Fruit fly (Drosophila melanogaster) whole organism, adult: ENCODE data around the gene CG5355.

ENCODE experiments used
- CG11617 ChIP-seq: fragments of 200-800 bp; sonication (Bioruptor generic); optimal IDR thresholded peaks from 2 replicates; lab custom pipeline; 2017; ENCODE audit warnings: mild to moderate bottlenecking, missing biosample characterization, missing genetic modification reagents, missing genetic modification characterization
- CG12768 ChIP-seq: fragments of 200-800 bp; sonication (Bioruptor generic); optimal IDR thresholded peaks from 2 replicates; lab custom pipeline; 2017; ENCODE audit warnings: missing biosample characterization, missing genetic modification characterization, mild to moderate bottlenecking, moderate library complexity, missing genetic modification reagents
- CG14711 ChIP-seq: fragments of 200-800 bp; sonication (Bioruptor generic); optimal IDR thresholded peaks from 2 replicates; lab custom pipeline; 2018; ENCODE audit warnings: missing biosample characterization, mild to moderate bottlenecking, missing genetic modification characterization, moderate library complexity
- CG1620 ChIP-seq: fragments of 200-800 bp; sonication (Bioruptor generic); optimal IDR thresholded peaks from 2 replicates; lab custom pipeline; 2016; ENCODE audit warnings: missing biosample characterization, missing genetic modification characterization
- CG33017 ChIP-seq: fragments of 200-800 bp; sonication (Bioruptor generic); optimal IDR thresholded peaks from 2 replicates; lab custom pipeline; 2018; ENCODE audit warnings: missing biosample characterization, mild to moderate bottlenecking, missing genetic modification characterization, moderate library complexity
- CG5204 ChIP-seq: fragments of 200-800 bp; sonication (Bioruptor generic); optimal IDR thresholded peaks from 2 replicates; lab custom pipeline; 2016; ENCODE audit warnings: missing biosample characterization, missing genetic modification characterization
- CG7045 ChIP-seq: fragments of 200-800 bp; sonication (Bioruptor generic); optimal IDR thresholded peaks from 2 replicates; lab custom pipeline; 2017; ENCODE audit warnings: missing biosample characterization, mild to moderate bottlenecking, missing genetic modification characterization
- CG7101 ChIP-seq: fragments of 200-800 bp; sonication (Bioruptor generic); optimal IDR thresholded peaks from 2 replicates; lab custom pipeline; 2018; ENCODE audit warnings: missing biosample characterization, mild to moderate bottlenecking, missing genetic modification characterization, moderate library complexity
- Clk ChIP-seq: fragments of 200-800 bp; sonication (Bioruptor generic); optimal IDR thresholded peaks from 2 replicates; lab custom pipeline; 2017; ENCODE audit warnings: missing biosample characterization, missing genetic modification characterization
- Crg-1 ChIP-seq: fragments of 200-800 bp; sonication (Bioruptor generic); optimal IDR thresholded peaks from 2 replicates; lab custom pipeline; 2016; ENCODE audit warnings: missing biosample characterization, missing genetic modification characterization
- Hr96 ChIP-seq: fragments of 200-800 bp; sonication (Bioruptor generic); optimal IDR thresholded peaks from 2 replicates; lab custom pipeline; 2016; ENCODE audit warnings: missing biosample characterization, missing genetic modification characterization
- Mnt ChIP-seq: fragments of 200-800 bp; sonication (Bioruptor generic); optimal IDR thresholded peaks from 2 replicates; lab custom pipeline; 2016; ENCODE audit warnings: missing biosample characterization, mild to moderate bottlenecking, missing genetic modification characterization
- bab1 ChIP-seq: fragments of 200-800 bp; sonication (Bioruptor generic); optimal IDR thresholded peaks from 3 replicates; lab custom pipeline; 2019; ENCODE audit warnings: missing biosample characterization, mild to moderate bottlenecking, missing genetic modification characterization, moderate library complexity
- cic ChIP-seq: fragments of 200-800 bp; sonication (Bioruptor generic); optimal IDR thresholded peaks from 2 replicates; lab custom pipeline; 2017; ENCODE audit warnings: missing biosample characterization, mild to moderate bottlenecking, missing genetic modification characterization, moderate library complexity
- cnc ChIP-seq, 2 experiments: fragments of >200 bp; optimal IDR thresholded peaks; 2 replicates each; lab custom pipeline; 2017
- kay ChIP-seq: fragments of 200-800 bp; sonication (Bioruptor generic); peaks from one replicate; lab custom pipeline; 2016; ENCODE audit warnings: missing biosample characterization, missing genetic modification characterization, borderline replicate concordance
- ovo ChIP-seq: fragments of 200-800 bp; sonication (Bioruptor generic); optimal IDR thresholded peaks from 2 replicates; lab custom pipeline; 2016; ENCODE audit warnings: missing biosample characterization, missing genetic modification characterization
- pad ChIP-seq: fragments of 200-800 bp; sonication (Bioruptor generic); optimal IDR thresholded peaks from 3 replicates; lab custom pipeline; 2017; ENCODE audit warnings: missing biosample characterization, missing genetic modification characterization, mild to moderate bottlenecking, moderate library complexity, missing genetic modification reagents
- tj ChIP-seq: fragments of 200-800 bp; sonication (Bioruptor generic); optimal IDR thresholded peaks from 3 replicates; lab custom pipeline; 2017; ENCODE audit warnings: missing biosample characterization, mild to moderate bottlenecking, missing genetic modification characterization, moderate library complexity
- toe ChIP-seq: fragments of 200-800 bp; sonication (Bioruptor generic); optimal IDR thresholded peaks from 2 replicates; lab custom pipeline; 2016; ENCODE audit warnings: missing biosample characterization, missing genetic modification characterization

Gene CG5355

DNA sequence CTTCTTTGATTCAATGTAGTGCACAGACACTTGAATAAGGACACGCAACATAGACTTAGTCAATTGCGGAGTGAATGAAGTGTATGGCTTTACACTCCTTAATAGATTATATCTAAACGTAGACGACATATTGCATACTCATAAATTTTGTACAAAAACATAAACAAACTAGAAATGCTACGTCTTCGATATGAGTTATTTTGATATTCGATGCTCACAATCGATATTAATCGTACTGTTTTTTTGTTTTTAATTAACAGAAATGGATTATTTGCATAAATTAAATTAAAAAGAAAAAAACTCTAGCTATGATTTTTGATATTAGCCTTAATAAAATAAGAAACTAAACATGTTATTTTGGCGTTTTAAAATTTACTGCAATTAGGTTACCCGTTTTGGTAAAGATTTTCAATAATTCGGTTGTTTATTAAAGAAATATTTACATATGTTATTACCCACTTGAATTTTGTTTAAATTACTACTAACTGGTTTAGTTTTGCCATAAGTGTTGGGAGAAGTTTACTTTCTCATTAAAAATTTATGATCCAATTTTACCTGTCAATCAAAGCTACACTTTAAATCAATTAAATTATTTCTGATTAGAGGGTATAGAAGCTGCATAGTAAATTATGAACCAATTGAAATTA is 8.1 kb downstream of the CG5355 start, which contains the start of the genes CG17768, LSm-4 and Ir31a:
CG17768 (minus strand) TSS at position 196 of the 647 bp plus-strand sequence.
LSm-4 (minus strand) TSS at position 196 of the 647 bp plus-strand sequence.
Ir31a (plus strand) TSS at position 558 of the 647 bp plus-strand sequence.
- no peak for TF ChIP-seq cic (GFP tag; lab: Kevin White, UChicago)
- no peak for TF ChIP-seq tj (GFP tag; lab: Kevin White, UChicago)

DNA sequence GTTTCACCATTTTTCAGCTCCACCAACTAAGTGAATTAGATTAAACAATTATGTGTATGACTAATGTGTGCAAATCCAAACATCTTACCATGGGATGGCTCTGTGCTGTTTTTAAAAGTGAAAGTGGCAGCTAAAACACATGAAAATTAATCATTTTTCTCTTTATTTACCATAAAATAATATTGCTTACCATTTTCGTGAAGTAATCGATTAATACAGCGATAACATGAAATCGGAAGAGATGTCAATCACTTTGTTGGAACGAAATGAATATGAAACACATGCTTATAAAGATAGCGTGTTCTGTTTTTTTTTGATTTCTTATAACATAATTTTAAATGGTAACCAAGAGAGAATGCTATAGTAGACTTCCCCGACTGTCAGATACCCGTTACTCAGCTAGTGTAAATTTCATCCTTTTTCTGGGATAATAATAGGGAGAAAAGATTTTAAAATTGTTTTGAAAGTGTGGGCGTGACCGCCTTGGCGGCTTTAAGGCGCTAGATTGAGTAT is 9.4 kb downstream of the CG5355 start:
- no peak for TF ChIP-seq CG14711 (tag; lab: Kevin White, UChicago)
- TF ChIP-seq kay (GFP tag; lab: Kevin White, UChicago): peak; percentile 86
- no peak for TF ChIP-seq cic (GFP tag; lab: Kevin White, UChicago)
- no peak for TF ChIP-seq pad (GFP tag; lab: Kevin White, UChicago)
- no peak for TF ChIP-seq toe (GFP tag; lab: Kevin White, UChicago)
- TF ChIP-seq tj (GFP tag; lab: Kevin White, UChicago): no peak
- no peak for TF ChIP-seq cnc (optimal IDR thresholded peaks at IDR 0.05; lab: Kevin White, UChicago)
- TF ChIP-seq bab1 (GFP tag; lab: Kevin White, UChicago): peak; percentile 39

- TF ChIP-seq cnc (optimal IDR thresholded peaks at IDR 0.05; lab: Kevin White, UChicago): no peak
- TF ChIP-seq CG7045 (GFP tag; lab: Kevin White, UChicago): no peak
- no peak for TF ChIP-seq CG5204
- TF ChIP-seq pad (GFP tag; lab: Kevin White, UChicago): no peak
- TF ChIP-seq Mnt: peak; percentile 65
- no peak for TF ChIP-seq Crg-1 (GFP tag; lab: Kevin White, UChicago)
- no peak for TF ChIP-seq bab1 (GFP tag; lab: Kevin White, UChicago)
- TF ChIP-seq CG11617 (GFP tag; lab: Kevin White, UChicago): no peak
- TF ChIP-seq CG33017 (tag; lab: Kevin White, UChicago): no peak
- TF ChIP-seq Hr96 (GFP tag; lab: Kevin White, UChicago): no peak
- TF ChIP-seq CG12768 (GFP tag; lab: Kevin White, UChicago): no peak
- TF ChIP-seq CG1620 (GFP tag; lab: Kevin White, UChicago): no peak
- no peak for TF ChIP-seq toe (GFP tag; lab: Kevin White, UChicago)
- no peak for TF ChIP-seq CG7101 (tag; lab: Kevin White, UChicago)
- no peak for TF ChIP-seq ovo
- TF ChIP-seq tj (GFP tag; lab: Kevin White, UChicago): peak; percentile 84
- peak; percentile 59 for TF ChIP-seq cic (GFP tag; lab: Kevin White, UChicago)
- TF ChIP-seq Clk (GFP tag; lab: Kevin White, UChicago): no peak
- no peak for TF ChIP-seq CG14711 (tag; lab: Kevin White, UChicago)
- TF ChIP-seq kay (GFP tag; lab: Kevin White, UChicago): peak; percentile 99
These were observed 16.2 kb downstream of the CG5355 start for dm6 chr2L:10396877-10397587.

- no peak for TF ChIP-seq CG7045 (GFP tag; lab: Kevin White, UChicago)
- no peak for TF ChIP-seq Clk (GFP tag; lab: Kevin White, UChicago)
- TF ChIP-seq CG7101 (tag; lab: Kevin White, UChicago): no peak
- no peak for TF ChIP-seq cic (GFP tag; lab: Kevin White, UChicago)
- no peak for TF ChIP-seq CG12768 (GFP tag; lab: Kevin White, UChicago)
- TF ChIP-seq cnc (optimal IDR thresholded peaks at IDR 0.05; lab: Kevin White, UChicago): no peak
- TF ChIP-seq Crg-1 (GFP tag; lab: Kevin White, UChicago): no peak
- TF ChIP-seq CG11617 (GFP tag; lab: Kevin White, UChicago): no peak
- no peak for TF ChIP-seq pad (GFP tag; lab: Kevin White, UChicago)
- no peak for TF ChIP-seq ovo
- no peak for TF ChIP-seq kay (GFP tag; lab: Kevin White, UChicago)
- no peak for TF ChIP-seq tj (GFP tag; lab: Kevin White, UChicago)
- TF ChIP-seq toe (GFP tag; lab: Kevin White, UChicago): no peak
- no peak for TF ChIP-seq CG1620 (GFP tag; lab: Kevin White, UChicago)
- no peak for TF ChIP-seq Mnt
- TF ChIP-seq CG33017 (tag; lab: Kevin White, UChicago): no peak
These were observed 16.8 kb downstream of the CG5355 start, which contains the start of gene Cnot4 for dm6 chr2L:10396488-10396824. Gene Cnot4, plus strand, starts transcription at chr2L:10396716.

DNA sequence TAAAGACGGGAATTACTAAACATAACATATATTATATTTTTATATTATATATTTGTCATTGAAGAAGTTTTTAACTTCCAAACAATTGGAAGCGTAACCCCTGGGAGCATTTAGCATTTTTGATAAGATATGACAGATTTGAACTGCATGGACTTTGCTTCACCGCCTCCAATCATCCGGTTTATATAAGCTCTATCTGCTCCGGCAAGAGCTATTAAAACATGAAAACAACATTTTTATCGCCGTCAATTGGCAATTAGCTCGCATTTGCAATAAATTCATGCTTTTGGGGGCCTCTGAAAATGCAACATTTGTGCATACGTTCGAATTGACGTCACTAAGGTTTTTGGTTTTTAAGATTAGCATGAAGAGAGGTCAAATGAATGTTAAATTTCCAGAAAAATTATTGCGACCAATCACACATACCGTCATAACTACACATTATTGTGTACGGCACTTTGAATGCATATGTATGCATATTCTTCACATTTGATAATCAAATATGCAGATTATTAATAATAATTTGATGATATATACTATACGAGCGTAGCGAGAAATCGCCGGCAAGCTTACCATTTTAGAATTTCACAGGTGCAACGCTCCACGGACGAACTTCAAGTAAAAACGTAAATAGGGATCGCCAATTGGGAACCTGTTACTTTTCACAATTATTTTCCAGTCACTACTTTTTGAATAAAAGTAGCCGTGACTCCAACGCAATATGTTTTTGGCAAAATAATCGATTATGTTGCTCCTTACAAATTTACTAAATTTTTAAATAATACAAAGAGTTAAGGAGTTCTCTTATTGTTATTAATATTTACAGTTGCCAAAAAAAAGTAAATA is 17.4 kb downstream of the CG5355 start, which contains the start of gene Mdh1:
Mdh1 (minus strand) TSS at position 691 of the 846 bp plus-strand sequence.
- TF ChIP-seq CG33017 (tag; lab: Kevin White, UChicago) (peak; percentile 25), CG12768 (GFP tag; lab: Kevin White, UChicago) (peak; percentile 19), bab1 (GFP tag; lab: Kevin White, UChicago) (peak; percentile 32), Crg-1 (GFP tag; lab: Kevin White, UChicago) (no peak), Mnt (peak; percentile 28), kay (GFP tag; lab: Kevin White, UChicago) (peak; percentile 79), CG1620 (GFP tag; lab: Kevin White, UChicago) (no peak), cnc (optimal IDR thresholded peaks at IDR 0.05; lab: Kevin White, UChicago) (no peak), ovo (no peak), CG11617 (GFP tag; lab: Kevin White, UChicago) (peak; percentile 5)
